Worm (Caenorhabditis elegans) whole organism, L4/young adult: ENCODE results near the gene dab-1.

ENCODE experiments used
- W03F9.2 ChIP-seq: fragments of 150-350 bp; optimal IDR thresholded peaks from 2 replicates; lab custom pipeline; 2014; ENCODE audit warnings: missing biosample characterization, missing genetic modification characterization
- dao-5 ChIP-seq: sonication (generic microtip); optimal IDR thresholded peaks from 2 replicates; lab custom pipeline; 2016; ENCODE audit warnings: missing genotype, missing genetic modification characterization, moderate library complexity, missing compliant biosample characterization
- him-1 ChIP-seq: sonication (generic microtip); optimal IDR thresholded peaks from 2 replicates; lab custom pipeline; 2016; ENCODE audit warnings: missing genotype, missing genetic modification reagents, missing genetic modification characterization, missing compliant biosample characterization

Gene dab-1

ce11 chrII:8222309-8223065 is at the start of gene dab-1:
Gene dab-1 (plus strand): TSS chrII:8222386.
- TF ChIP-seq him-1: peak; percentile 21
- TF ChIP-seq dao-5 (tag; lab: Kevin White, UChicago): no peak
- TF ChIP-seq W03F9.2 (tag; lab: Kevin White, UChicago): no peak

ce11 chrII:8173449-8173848 is 48.7 kb upstream of the dab-1 start, which contains the start of the genes decr-1.3 and T05C12.1:
Gene decr-1.3 (minus strand): TSS chrII:8173549.
Gene T05C12.1 (plus strand): TSS chrII:8173680.
- TF ChIP-seq him-1: no peak
- TF ChIP-seq dao-5 (tag; lab: Kevin White, UChicago): no peak
- no peak for TF ChIP-seq W03F9.2 (tag; lab: Kevin White, UChicago)

- no peak for TF ChIP-seq him-1
- TF ChIP-seq dao-5 (tag; lab: Kevin White, UChicago): no peak
Measured at ce11 chrII:8174148-8174547, 48.0 kb upstream of the dab-1 start.

- no peak for TF ChIP-seq dao-5 (tag; lab: Kevin White, UChicago)
- TF ChIP-seq him-1: no peak
- TF ChIP-seq W03F9.2 (tag; lab: Kevin White, UChicago): no peak
Measured at ce11 chrII:8177095-8177494, 45.1 kb upstream of the dab-1 start, which contains the start of gene acr-14. Gene acr-14 (minus strand): TSS chrII:8177195.

DNA sequence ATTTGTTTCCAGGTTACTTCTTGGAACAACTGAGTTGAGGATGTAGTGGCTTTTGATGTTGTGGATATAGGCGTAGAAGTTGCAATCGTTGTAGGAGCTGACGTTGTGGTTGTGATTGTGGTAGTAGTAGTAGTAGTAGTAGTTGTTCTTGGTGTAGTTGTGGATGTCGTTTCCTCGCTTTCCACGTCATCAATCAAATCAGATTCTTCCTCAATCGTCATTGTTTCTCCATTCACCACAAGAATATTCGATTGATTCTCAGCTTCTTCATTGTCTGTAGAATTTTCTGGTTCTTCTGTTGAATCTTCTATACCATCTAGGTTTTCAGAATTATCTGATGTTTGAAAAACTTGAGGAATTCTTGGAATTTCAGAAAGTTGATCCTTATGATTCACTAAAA is 43.6 kb upstream of the dab-1 start:
- TF ChIP-seq W03F9.2 (tag; lab: Kevin White, UChicago) (no peak), him-1 (no peak), dao-5 (tag; lab: Kevin White, UChicago) (no peak)

ce11 chrII:8180281-8180680 is 41.9 kb upstream of the dab-1 start, which contains the start of gene T05C12.4:
Gene T05C12.4 (minus strand): TSS chrII:8180381.
- no peak for TF ChIP-seq W03F9.2 (tag; lab: Kevin White, UChicago)
- TF ChIP-seq dao-5 (tag; lab: Kevin White, UChicago): no peak
- TF ChIP-seq him-1: no peak

DNA sequence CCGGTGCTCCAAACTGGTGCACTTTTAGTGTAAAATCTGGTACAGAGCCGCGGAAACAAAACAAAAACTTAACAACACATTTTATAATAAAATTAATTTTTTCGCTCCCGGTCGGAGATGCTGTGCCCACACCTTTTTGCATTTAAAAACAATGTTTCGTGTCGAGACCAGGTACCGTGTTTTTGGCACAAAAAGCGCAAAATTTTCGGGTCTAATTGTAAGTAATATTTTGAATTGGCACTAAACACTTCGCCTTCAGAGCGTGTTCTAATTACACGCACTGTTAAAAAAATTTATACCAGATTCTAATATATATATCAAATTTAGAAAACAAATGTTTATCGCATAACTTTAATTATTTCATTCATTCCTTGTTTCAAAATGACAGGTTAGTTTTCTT is 40.7 kb upstream of the dab-1 start, which contains the start of gene dylt-3:
Gene dylt-3 (plus strand): TSS at position 301 of the 400 bp plus-strand sequence.
- TF ChIP-seq dao-5 (tag; lab: Kevin White, UChicago): no peak
- TF ChIP-seq him-1: no peak
- TF ChIP-seq W03F9.2 (tag; lab: Kevin White, UChicago): no peak

DNA sequence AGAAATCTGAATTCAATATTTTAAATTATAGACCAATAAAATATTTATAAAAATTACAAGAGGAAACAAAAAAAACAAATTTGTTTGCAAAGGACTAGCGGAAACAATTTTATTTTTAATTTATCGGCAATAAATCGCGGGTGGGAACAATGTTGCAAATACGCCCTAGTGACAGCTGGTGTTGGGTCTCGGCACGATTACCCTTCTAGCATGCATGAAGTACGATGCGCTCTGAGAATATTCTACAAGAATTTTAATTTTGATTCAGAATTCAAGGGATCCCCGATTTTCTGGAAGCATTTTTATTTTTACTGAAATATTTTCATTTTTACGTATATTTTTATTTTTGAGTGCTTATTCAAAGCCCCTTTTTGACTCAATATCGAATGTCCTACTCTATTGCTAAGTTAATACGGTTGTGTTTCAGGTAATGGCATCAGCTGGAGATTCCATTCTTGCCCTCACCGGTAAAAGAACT is 37.1 kb upstream of the dab-1 start, which contains the start of the genes mig-5 and cct-1:
Gene mig-5 (minus strand): TSS at position 8 of the 478 bp plus-strand sequence.
Gene cct-1 (plus strand): TSS at position 428 of the 478 bp plus-strand sequence.
- TF ChIP-seq W03F9.2 (tag; lab: Kevin White, UChicago): peak; percentile 96
- no peak for TF ChIP-seq dao-5 (tag; lab: Kevin White, UChicago)
- peak; percentile 84 for TF ChIP-seq him-1

DNA sequence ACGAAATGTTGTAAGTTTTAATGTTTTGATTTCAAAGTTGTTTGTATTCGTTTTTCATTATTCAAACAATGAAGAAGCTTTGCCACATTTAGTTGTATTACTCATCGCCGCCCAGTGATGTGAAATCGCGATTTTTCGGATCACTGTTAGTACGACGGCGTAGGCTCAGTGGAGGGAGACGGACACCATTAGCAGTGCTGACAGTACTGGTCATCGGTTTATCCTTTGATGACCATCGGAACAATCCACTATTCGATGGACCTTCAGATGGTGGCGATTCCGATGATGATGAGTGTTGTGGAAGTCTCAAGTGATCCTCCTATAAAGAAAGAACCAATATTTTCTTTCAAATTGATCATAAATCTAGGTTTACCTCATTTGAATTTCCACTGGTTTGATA is 34.7 kb upstream of the dab-1 start:
- TF ChIP-seq him-1 (no peak), dao-5 (tag; lab: Kevin White, UChicago) (no peak), W03F9.2 (tag; lab: Kevin White, UChicago) (no peak)

- TF ChIP-seq W03F9.2 (tag; lab: Kevin White, UChicago) (no peak), him-1 (no peak), dao-5 (tag; lab: Kevin White, UChicago) (no peak)
Measured at ce11 chrII:8190455-8190854, 31.7 kb upstream of the dab-1 start, which contains the start of gene T05C12.8. Gene T05C12.8 (minus strand): TSS chrII:8190555.

ce11 chrII:8193126-8193525 is 29.1 kb upstream of the dab-1 start, which contains the start of gene T05C12.9:
Gene T05C12.9 (minus strand): TSS chrII:8193226.
- TF ChIP-seq W03F9.2 (tag; lab: Kevin White, UChicago) (no peak), him-1 (no peak), dao-5 (tag; lab: Kevin White, UChicago) (no peak)

- TF ChIP-seq him-1 (no peak), W03F9.2 (tag; lab: Kevin White, UChicago) (no peak), dao-5 (tag; lab: Kevin White, UChicago) (no peak)
Measured at ce11 chrII:8193922-8194321, 28.3 kb upstream of the dab-1 start.

- TF ChIP-seq him-1: no peak
- no peak for TF ChIP-seq dao-5 (tag; lab: Kevin White, UChicago)
- no peak for TF ChIP-seq W03F9.2 (tag; lab: Kevin White, UChicago)
Measured at ce11 chrII:8198503-8198902, 23.7 kb upstream of the dab-1 start, which contains the start of gene qua-1. Gene qua-1 (plus strand): TSS chrII:8198803.

DNA sequence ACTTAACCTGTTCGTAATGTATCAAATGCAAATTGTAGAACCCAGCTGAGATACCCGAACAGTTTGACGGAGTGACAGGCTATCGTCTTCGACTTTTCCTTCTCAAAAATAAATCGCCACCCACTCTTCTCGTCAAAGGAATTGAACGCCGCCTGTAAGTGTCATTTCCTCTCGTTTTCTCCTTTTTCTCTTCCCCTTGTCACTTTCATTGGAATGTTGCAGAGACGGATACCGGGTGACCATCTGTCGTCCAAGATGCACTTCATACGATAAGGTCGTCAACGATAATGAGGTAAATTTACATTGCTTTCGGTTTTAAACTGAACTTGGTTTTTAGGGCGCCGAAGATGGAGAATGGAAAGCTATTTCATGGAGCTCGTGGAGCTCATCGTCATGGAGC is 22.4 kb upstream of the dab-1 start:
- TF ChIP-seq him-1: no peak
- no peak for TF ChIP-seq W03F9.2 (tag; lab: Kevin White, UChicago)
- no peak for TF ChIP-seq dao-5 (tag; lab: Kevin White, UChicago)
